Fruit fly (Drosophila melanogaster) whole organism, embryonic: ENCODE results near the gene CG5641.

Experiments
- Aef1 ChIP-seq: fragments of 200-800 bp; sonication (Bioruptor generic); IDR thresholded peaks from 3 replicates; pipeline ENCODE4 v1.3.6; 2022; ENCODE audit warnings: missing biosample characterization, missing genetic modification characterization
- Awh ChIP-seq: fragments of 200-800 bp; sonication (Bioruptor generic); IDR thresholded peaks from 2 replicates; pipeline ENCODE4, ENCODE4 v1.3.6; 2022; ENCODE audit warnings: missing biosample characterization, missing genetic modification characterization
- Bdp1 ChIP-seq: fragments of 200-800 bp; sonication (Bioruptor generic); optimal IDR thresholded peaks from 3 replicates; lab custom pipeline; 2016; ENCODE audit warnings: missing biosample characterization, missing genetic modification characterization
- CG11085 ChIP-seq: fragments of 200-800 bp; sonication (Bioruptor generic); IDR thresholded peaks from 2 replicates; pipeline ENCODE4 v1.3.6; 2022; ENCODE audit warnings: missing biosample characterization, missing genetic modification characterization
- CG11504 ChIP-seq: fragments of 200-800 bp; sonication (Bioruptor generic); optimal IDR thresholded peaks from 3 replicates; lab custom pipeline; 2019; ENCODE audit warnings: missing biosample characterization, mild to moderate bottlenecking, missing genetic modification characterization, moderate library complexity
- CG11695 ChIP-seq: fragments of 200-800 bp; sonication (Bioruptor generic); IDR thresholded peaks from 3 replicates; pipeline ENCODE4 v1.3.6; 2022; ENCODE audit warnings: missing biosample characterization, missing genetic modification characterization
- CG12659 ChIP-seq: fragments of 200-800 bp; sonication (Bioruptor generic); optimal IDR thresholded peaks from 3 replicates; lab custom pipeline; 2017; ENCODE audit warnings: mild to moderate bottlenecking, missing biosample characterization, missing genetic modification reagents, missing genetic modification characterization
- CG13775 ChIP-seq: fragments of 200-800 bp; sonication (Bioruptor generic); optimal IDR thresholded peaks from 3 replicates; lab custom pipeline; 2017; ENCODE audit warnings: missing biosample characterization, mild to moderate bottlenecking, missing genetic modification characterization
- CG13894 ChIP-seq: fragments of 200-800 bp; sonication (Bioruptor generic); optimal IDR thresholded peaks from 3 replicates; lab custom pipeline; 2018; ENCODE audit warnings: missing biosample characterization, mild to moderate bottlenecking, missing genetic modification characterization, moderate library complexity
- CG14667 ChIP-seq: fragments of 200-800 bp; sonication (Bioruptor generic); IDR thresholded peaks from 2 replicates; pipeline ENCODE4 v1.3.6; 2022; ENCODE audit warnings: missing biosample characterization, missing genetic modification characterization
- CG15696 ChIP-seq: fragments of 200-800 bp; sonication (Bioruptor generic); optimal IDR thresholded peaks from 2 replicates; lab custom pipeline; 2019; ENCODE audit warnings: missing biosample characterization, mild to moderate bottlenecking, missing genetic modification characterization, moderate library complexity
- CG17568 ChIP-seq: fragments of 200-800 bp; sonication (Bioruptor generic); optimal IDR thresholded peaks from 2 replicates; lab custom pipeline; 2018; ENCODE audit warnings: missing biosample characterization, mild to moderate bottlenecking, missing genetic modification characterization, moderate library complexity
- CG17802 ChIP-seq: fragments of 200-800 bp; sonication (Bioruptor generic); optimal IDR thresholded peaks from 2 replicates; lab custom pipeline; 2018; ENCODE audit warnings: missing biosample characterization, mild to moderate bottlenecking, missing genetic modification characterization, moderate library complexity
- CG18262 ChIP-seq: fragments of 200-800 bp; optimal IDR thresholded peaks from 3 replicates; lab custom pipeline; 2019; ENCODE audit warnings: missing biosample characterization, mild to moderate bottlenecking, missing genetic modification characterization, moderate library complexity
- CG18476 ChIP-seq: fragments of 200-800 bp; sonication (Bioruptor generic); optimal IDR thresholded peaks from 2 replicates; lab custom pipeline; 2016; ENCODE audit warnings: missing biosample characterization, mild to moderate bottlenecking, missing genetic modification characterization
- CG18764 ChIP-seq: fragments of 200-800 bp; sonication (Bioruptor generic); optimal IDR thresholded peaks from 3 replicates; lab custom pipeline; 2016; ENCODE audit warnings: missing biosample characterization, missing genetic modification characterization
- CG30020 ChIP-seq: fragments of 200-800 bp; optimal IDR thresholded peaks from 2 replicates; lab custom pipeline; 2019; ENCODE audit warnings: missing biosample characterization, mild to moderate bottlenecking, missing genetic modification characterization, moderate library complexity
- CG4617 ChIP-seq: fragments of 200-800 bp; sonication (Bioruptor generic); optimal IDR thresholded peaks from 3 replicates; lab custom pipeline; 2016; ENCODE audit warnings: missing biosample characterization, missing genetic modification characterization, borderline replicate concordance
- CG7271 ChIP-seq: fragments of 200-800 bp; sonication (Bioruptor generic); optimal IDR thresholded peaks from 2 replicates; lab custom pipeline; 2018; ENCODE audit warnings: missing biosample characterization, mild to moderate bottlenecking, missing genetic modification characterization, moderate library complexity
- Doc2 ChIP-seq: fragments of 200-800 bp; sonication (Bioruptor generic); IDR thresholded peaks from 2 replicates; pipeline ENCODE4 v1.3.6; 2022; ENCODE audit warnings: missing biosample characterization, missing genetic modification characterization
- Drgx ChIP-seq: fragments of 200-800 bp; sonication (Bioruptor generic); IDR thresholded peaks from 2 replicates; pipeline ENCODE4 v1.3.6; 2022; ENCODE audit warnings: missing biosample characterization, missing genetic modification characterization
- E2f1 ChIP-seq: fragments of 200-800 bp; sonication (Bioruptor generic); IDR thresholded peaks from 2 replicates; pipeline ENCODE4 v1.3.6; 2022; ENCODE audit warnings: missing biosample characterization, missing genetic modification characterization
- Fer3 ChIP-seq: fragments of 200-800 bp; sonication (Bioruptor generic); optimal IDR thresholded peaks from 2 replicates; lab custom pipeline; 2018; ENCODE audit warnings: missing biosample characterization, mild to moderate bottlenecking, missing genetic modification characterization, moderate library complexity
- Lpt ChIP-seq: fragments of >200 bp; optimal IDR thresholded peaks from 2 replicates; lab custom pipeline; 2018; ENCODE audit warnings: missing biosample characterization, missing genetic modification characterization
- MESR4 ChIP-seq: fragments of 200-800 bp; sonication (Bioruptor generic); optimal IDR thresholded peaks from 2 replicates; lab custom pipeline; 2018; ENCODE audit warnings: missing biosample characterization, mild to moderate bottlenecking, missing genetic modification characterization, moderate library complexity
- Mes4 ChIP-seq: fragments of 200-800 bp; sonication (Bioruptor generic); optimal IDR thresholded peaks from 2 replicates; lab custom pipeline; 2016; ENCODE audit warnings: missing biosample characterization, missing genetic modification characterization
- NC2β ChIP-seq: fragments of 200-800 bp; sonication (Bioruptor generic); optimal IDR thresholded peaks from 2 replicates; lab custom pipeline; 2016; ENCODE audit warnings: missing biosample characterization, missing genetic modification characterization
- Oaz ChIP-seq: fragments of 200-800 bp; sonication (Bioruptor generic); IDR thresholded peaks from 2 replicates; pipeline ENCODE4 v1.3.6; 2022; ENCODE audit warnings: missing biosample characterization, missing genetic modification characterization
- Taf1 ChIP-seq: fragments of 200-800 bp; sonication (Bioruptor generic); IDR thresholded peaks from 2 replicates; pipeline ENCODE4 v1.3.6; 2022; ENCODE audit warnings: missing biosample characterization, missing genetic modification characterization
- aop ChIP-seq: fragments of 200-800 bp; sonication (Bioruptor generic); IDR thresholded peaks from 2 replicates; pipeline ENCODE4 v1.3.6; 2022; ENCODE audit warnings: missing biosample characterization, missing genetic modification characterization
- corto ChIP-seq: fragments of 200-800 bp; sonication (Bioruptor generic); optimal IDR thresholded peaks from 2 replicates; lab custom pipeline; 2016; ENCODE audit warnings: missing biosample characterization, mild to moderate bottlenecking, missing genetic modification characterization, moderate library complexity
- crp ChIP-seq, 2 experiments: fragments of 200-800 bp; sonication (Bioruptor generic); optimal IDR thresholded peaks; 2 replicates in 1 of 2; 3 replicates in 1 of 2; lab custom pipeline; 2017; ENCODE audit warnings: missing biosample characterization in 2 of 2, missing genetic modification characterization in 2 of 2, mild to moderate bottlenecking in 1 of 2, moderate library complexity in 1 of 2
- gcm ChIP-seq: fragments of 200-800 bp; sonication (Bioruptor generic); optimal IDR thresholded peaks from 2 replicates; lab custom pipeline; 2019; ENCODE audit warnings: missing biosample characterization, mild to moderate bottlenecking, missing genetic modification characterization, moderate library complexity
- gem ChIP-seq: fragments of 200-800 bp; sonication (Bioruptor generic); optimal IDR thresholded peaks from 2 replicates; lab custom pipeline; 2019; ENCODE audit warnings: missing biosample characterization, mild to moderate bottlenecking, missing genetic modification characterization, moderate library complexity
- gfzf ChIP-seq: fragments of 200-800 bp; sonication (Bioruptor generic); optimal IDR thresholded peaks from 2 replicates; lab custom pipeline; 2016; ENCODE audit warnings: missing biosample characterization, mild to moderate bottlenecking, missing genetic modification characterization, moderate library complexity
- grau ChIP-seq: fragments of 200-800 bp; optimal IDR thresholded peaks from 3 replicates; lab custom pipeline; 2019; ENCODE audit warnings: missing biosample characterization, mild to moderate bottlenecking, missing genetic modification characterization, moderate library complexity
- hkb ChIP-seq, 2 experiments: fragments of 200-800 bp in 1 of 2; fragments of >200 bp in 1 of 2; sonication (Bioruptor generic) in 1 of 2; IDR thresholded peaks in 1 of 2; optimal IDR thresholded peaks in 1 of 2; 2 replicates each; pipeline versions ENCODE4 v1.3.6 to Lab custom; 2017 to 2022; ENCODE audit warnings: missing biosample characterization in 1 of 2, missing genetic modification characterization in 1 of 2
- jing ChIP-seq: fragments of 200-800 bp; sonication (Bioruptor generic); optimal IDR thresholded peaks from 2 replicates; lab custom pipeline; 2018; ENCODE audit warnings: missing biosample characterization, mild to moderate bottlenecking, missing genetic modification characterization
- jumu ChIP-seq: fragments of 200-800 bp; sonication (Bioruptor generic); optimal IDR thresholded peaks from 3 replicates; lab custom pipeline; 2016; ENCODE audit warnings: missing biosample characterization, missing genetic modification characterization
- lbe ChIP-seq: fragments of 200-800 bp; sonication (Bioruptor generic); optimal IDR thresholded peaks from 2 replicates; lab custom pipeline; 2016; ENCODE audit warnings: missing biosample characterization, mild to moderate bottlenecking, missing genetic modification characterization
- mam ChIP-seq: fragments of 200-800 bp; sonication (Bioruptor generic); optimal IDR thresholded peaks from 3 replicates; lab custom pipeline; 2016; ENCODE audit warnings: missing biosample characterization, missing genetic modification characterization
- mld ChIP-seq: fragments of 200-800 bp; sonication (Bioruptor generic); IDR thresholded peaks from 3 replicates; pipeline ENCODE4 v1.3.6; 2022; ENCODE audit warnings: missing biosample characterization, missing genetic modification characterization; ENCODE audit not compliant: partially characterized antibody
- nom ChIP-seq: fragments of 200-800 bp; sonication (Bioruptor generic); optimal IDR thresholded peaks from 2 replicates; lab custom pipeline; 2017; ENCODE audit warnings: missing biosample characterization, missing genetic modification characterization, mild to moderate bottlenecking, moderate library complexity, missing genetic modification reagents
- otp ChIP-seq: fragments of 200-800 bp; sonication (Bioruptor generic); IDR thresholded peaks from 3 replicates; pipeline ENCODE4, ENCODE4 v1.3.6; 2022; ENCODE audit warnings: missing biosample characterization, missing genetic modification characterization
- pita ChIP-seq: fragments of 200-800 bp; sonication (Bioruptor generic); optimal IDR thresholded peaks from 2 replicates; lab custom pipeline; 2017; ENCODE audit warnings: missing biosample characterization, mild to moderate bottlenecking, missing genetic modification characterization
- pum ChIP-seq: fragments of 200-800 bp; sonication (Bioruptor generic); optimal IDR thresholded peaks from 2 replicates; lab custom pipeline; 2016; ENCODE audit warnings: missing biosample characterization, missing genetic modification characterization
- sd ChIP-seq: fragments of 200-800 bp; sonication (Bioruptor generic); optimal IDR thresholded peaks from 3 replicates; lab custom pipeline; 2018; ENCODE audit warnings: missing biosample characterization, mild to moderate bottlenecking, missing genetic modification characterization, moderate library complexity
- ssp ChIP-seq: fragments of 200-800 bp; sonication (Bioruptor generic); IDR thresholded peaks from 2 replicates; pipeline ENCODE4 v1.3.6; 2022; ENCODE audit warnings: missing biosample characterization, missing genetic modification characterization
- stc ChIP-seq: fragments of 200-800 bp; sonication (Bioruptor generic); IDR thresholded peaks from 2 replicates; pipeline ENCODE4 v1.3.6; 2022; ENCODE audit warnings: missing biosample characterization, missing genetic modification characterization
- z ChIP-seq: fragments of 200-800 bp; sonication (Bioruptor generic); IDR thresholded peaks from 3 replicates; pipeline ENCODE4 v1.3.6; 2022; ENCODE audit warnings: missing biosample characterization, missing genetic modification characterization
- zf30C ChIP-seq: fragments of 200-800 bp; sonication (Bioruptor generic); optimal IDR thresholded peaks from 3 replicates; lab custom pipeline; 2018; ENCODE audit warnings: missing biosample characterization, mild to moderate bottlenecking, missing genetic modification characterization

The CG5641 gene

dm6 chr3R:12431030-12431489 lies 2.0 kb upstream of the CG5641 start, which contains the start of gene Prosalpha2 (continued):
- TF ChIP-seq CG13894 (tag; lab: Kevin White, UChicago) (peak; percentile 23), CG11695 (no peak), pum (GFP tag; lab: Kevin White, UChicago) (no peak), CG14667 (GFP tag; lab: Robert Waterston, UW) (no peak), MESR4 (peak; percentile 66), CG4617 (GFP tag; lab: Kevin White, UChicago) (peak; percentile 57), zf30C (GFP tag; lab: Kevin White, UChicago) (peak; percentile 19), CG15696 (tag; lab: Kevin White, UChicago) (no peak), E2f1 (GFP tag; lab: Robert Waterston, UW) (no peak), CG18262 (tag; lab: Kevin White, UChicago) (no peak), CG13775 (GFP tag; lab: Kevin White, UChicago) (peak; percentile 5), Lpt (no peak), Mes4 (no peak), z (GFP tag; lab: Robert Waterston, UW) (no peak), Aef1 (GFP tag; lab: Robert Waterston, UW) (no peak), aop (GFP tag; lab: Robert Waterston, UW) (no peak), gfzf (GFP tag; lab: Kevin White, UChicago) (peak; percentile 83), CG17802 (tag; lab: Kevin White, UChicago) (peak; percentile 64), CG30020 (peak; percentile 53), NC2β (GFP tag; lab: Kevin White, UChicago) (no peak), CG18476 (no peak), Taf1 (GFP tag; lab: Robert Waterston, UW) (no peak), mam (GFP tag; lab: Kevin White, UChicago) (no peak), corto (GFP tag; lab: Kevin White, UChicago) (no peak), mld (GFP tag; lab: Robert Waterston, UW) (no peak), Fer3 (tag; lab: Kevin White, UChicago) (peak; percentile 1), grau (tag; lab: Kevin White, UChicago) (peak; percentile 18), ssp (GFP tag; lab: Robert Waterston, UW) (peak; percentile 38), pita (GFP tag; lab: Kevin White, UChicago) (no peak), gcm (GFP tag; lab: Kevin White, UChicago) (no peak), CG17568 (GFP tag; lab: Kevin White, UChicago) (no peak), gem (tag; lab: Kevin White, UChicago) (no peak), Oaz (GFP tag; lab: Robert Waterston, UW) (no peak), Awh (GFP tag; lab: Robert Waterston, UW) (no peak), hkb (optimal IDR thresholded peaks at IDR 0.05; lab: Kevin White, UChicago) (no peak), hkb (GFP tag; IDR thresholded peaks at IDR 0.05; lab: Robert Waterston, UW) (no peak), CG11504 (tag; lab: Kevin White, UChicago) (no peak), Doc2 (GFP tag; lab: Robert Waterston, UW) (no peak), CG11085 (GFP tag; lab: Robert Waterston, UW) (no peak), crp (GFP tag; optimal IDR thresholded peaks at IDR 0.05; lab: Kevin White, UChicago) (no peak), jumu (no peak), lbe (GFP tag; lab: Kevin White, UChicago) (no peak), sd (tag; lab: Kevin White, UChicago) (no peak), Drgx (GFP tag; lab: Robert Waterston, UW) (no peak; the same call in 1 of the 2 replicates), CG12659 (GFP tag; lab: Kevin White, UChicago) (peak; percentile 68), CG18764 (no peak), CG7271 (tag; lab: Kevin White, UChicago) (no peak), stc (GFP tag; lab: Robert Waterston, UW) (no peak), otp (GFP tag; lab: Robert Waterston, UW) (no peak), Bdp1 (GFP tag; lab: Kevin White, UChicago) (no peak), jing (GFP tag; lab: Kevin White, UChicago) (no peak), nom (peak; percentile 1)
